Fruit fly (Drosophila melanogaster) whole organism, embryonic: ENCODE data around the gene CG4953.
A peak's percentile ranks its signal among the peaks of the same experiment; 100 is the strongest.

ENCODE experiments used
- Adf1 ChIP-seq: fragments of 200-800 bp; sonication (Bioruptor generic); IDR thresholded peaks from 2 replicates; pipeline ENCODE4 v1.3.6; 2022; ENCODE audit warnings: missing biosample characterization, missing genetic modification characterization
- Atf6 ChIP-seq: fragments of 200-800 bp; sonication (Bioruptor generic); IDR thresholded peaks from 2 replicates; pipeline ENCODE4 v1.3.6; 2022; ENCODE audit warnings: missing biosample characterization, missing genetic modification characterization
- CG1024 ChIP-seq: fragments of 200-800 bp; sonication (Bioruptor generic); IDR thresholded peaks from 2 replicates; pipeline ENCODE4 v1.3.6; 2022; ENCODE audit warnings: missing biosample characterization, missing genetic modification characterization
- CG10274 ChIP-seq: fragments of 200-800 bp; sonication (Bioruptor generic); optimal IDR thresholded peaks from 3 replicates; lab custom pipeline; 2017; ENCODE audit warnings: missing biosample characterization, mild to moderate bottlenecking, missing genetic modification characterization
- CG10462 ChIP-seq: fragments of 200-800 bp; sonication (Bioruptor generic); optimal IDR thresholded peaks from 2 replicates; lab custom pipeline; 2016; ENCODE audit warnings: missing biosample characterization, missing genetic modification characterization
- CG11093 ChIP-seq: fragments of 200-800 bp; sonication (Bioruptor generic); IDR thresholded peaks from 3 replicates; pipeline ENCODE4 v1.3.6; 2022; ENCODE audit warnings: missing biosample characterization, missing genetic modification characterization
- CG11504 ChIP-seq: fragments of 200-800 bp; sonication (Bioruptor generic); optimal IDR thresholded peaks from 3 replicates; lab custom pipeline; 2019; ENCODE audit warnings: missing biosample characterization, mild to moderate bottlenecking, missing genetic modification characterization, moderate library complexity
- CG12236 ChIP-seq: fragments of 200-800 bp; sonication (Bioruptor generic); optimal IDR thresholded peaks from 2 replicates; lab custom pipeline; 2016; ENCODE audit warnings: missing biosample characterization, missing genetic modification characterization
- CG12391 ChIP-seq: fragments of 200-800 bp; sonication (Bioruptor generic); optimal IDR thresholded peaks from 3 replicates; lab custom pipeline; 2018; ENCODE audit warnings: missing biosample characterization, mild to moderate bottlenecking, missing genetic modification characterization, moderate library complexity
- CG14050 ChIP-seq: fragments of 200-800 bp; sonication (Bioruptor generic); IDR thresholded peaks from 3 replicates; pipeline ENCODE4 v1.3.6; 2022; ENCODE audit warnings: missing biosample characterization, missing genetic modification characterization
- CG16863 ChIP-seq: fragments of 200-800 bp; sonication (Bioruptor generic); optimal IDR thresholded peaks from 3 replicates; lab custom pipeline; 2016; ENCODE audit warnings: missing biosample characterization, missing genetic modification characterization
- CG17359 ChIP-seq: fragments of 200-800 bp; sonication (Bioruptor generic); optimal IDR thresholded peaks from 3 replicates; lab custom pipeline; 2018; ENCODE audit warnings: missing biosample characterization, mild to moderate bottlenecking, missing genetic modification characterization, moderate library complexity
- CG18011 ChIP-seq: fragments of 200-800 bp; sonication (Bioruptor generic); optimal IDR thresholded peaks from 2 replicates; lab custom pipeline; 2017; ENCODE audit warnings: missing biosample characterization, missing genetic modification characterization, mild to moderate bottlenecking, moderate library complexity, missing genotype
- CG2116 ChIP-seq: fragments of 200-800 bp; sonication (Bioruptor generic); optimal IDR thresholded peaks from 3 replicates; lab custom pipeline; 2018; ENCODE audit warnings: missing biosample characterization, mild to moderate bottlenecking, missing genetic modification characterization
- CG3065 ChIP-seq: fragments of 200-800 bp; sonication (Bioruptor generic); optimal IDR thresholded peaks from 2 replicates; lab custom pipeline; 2016; ENCODE audit warnings: missing biosample characterization, missing genetic modification characterization
- CG34422 ChIP-seq: fragments of 200-800 bp; sonication (Bioruptor generic); IDR thresholded peaks from 3 replicates; pipeline ENCODE4 v1.3.6; 2022; ENCODE audit warnings: missing biosample characterization, missing genetic modification characterization
- CG4820 ChIP-seq: fragments of 200-800 bp; sonication (Bioruptor generic); optimal IDR thresholded peaks from 3 replicates; lab custom pipeline; 2016; ENCODE audit warnings: missing biosample characterization, missing genetic modification characterization
- CG5953 ChIP-seq: fragments of 200-800 bp; sonication (Bioruptor generic); IDR thresholded peaks from 2 replicates; pipeline ENCODE4 v1.3.6; 2022; ENCODE audit warnings: missing biosample characterization, missing genetic modification characterization
- CG6813 ChIP-seq: fragments of 200-800 bp; sonication (Bioruptor generic); optimal IDR thresholded peaks from 2 replicates; lab custom pipeline; 2017; ENCODE audit warnings: missing biosample characterization, missing genetic modification characterization, mild to moderate bottlenecking, moderate library complexity, missing genetic modification reagents
- CG8359 ChIP-seq: fragments of 200-800 bp; sonication (Bioruptor generic); optimal IDR thresholded peaks from 2 replicates; lab custom pipeline; 2017; ENCODE audit warnings: missing biosample characterization, mild to moderate bottlenecking, missing genetic modification characterization, borderline replicate concordance
- CG8765 ChIP-seq: fragments of 200-800 bp; sonication (Bioruptor generic); IDR thresholded peaks from 2 replicates; pipeline ENCODE4 v1.3.6; 2022; ENCODE audit warnings: missing biosample characterization, missing genetic modification characterization
- CG9727 ChIP-seq: fragments of 200-800 bp; sonication (Bioruptor generic); optimal IDR thresholded peaks from 3 replicates; lab custom pipeline; 2017; ENCODE audit warnings: missing biosample characterization, mild to moderate bottlenecking, missing genetic modification characterization
- CG9932 ChIP-seq: fragments of 200-800 bp; sonication (Bioruptor generic); IDR thresholded peaks from 2 replicates; pipeline ENCODE4 v1.3.6; 2022; ENCODE audit warnings: missing biosample characterization, missing genetic modification characterization
- D ChIP-seq, 2 experiments: fragments of 200-800 bp in 1 of 2; fragments of >200 bp in 1 of 2; sonication (Bioruptor generic) in 1 of 2; optimal IDR thresholded peaks; 2 replicates in 1 of 2; 3 replicates in 1 of 2; lab custom pipeline; 2017; ENCODE audit warnings: mild to moderate bottlenecking in 1 of 2, missing biosample characterization in 1 of 2, missing genetic modification characterization in 1 of 2, missing genetic modification reagents in 1 of 2
- Dip3 ChIP-seq: fragments of 200-800 bp; sonication (Bioruptor generic); optimal IDR thresholded peaks from 3 replicates; lab custom pipeline; 2016; ENCODE audit warnings: missing biosample characterization, missing genetic modification characterization
- Ets97D ChIP-seq: fragments of 200-800 bp; sonication (Bioruptor generic); optimal IDR thresholded peaks from 3 replicates; lab custom pipeline; 2016; ENCODE audit warnings: missing biosample characterization, missing genetic modification characterization
- Kr ChIP-seq: fragments of 200-800 bp; sonication (Bioruptor generic); optimal IDR thresholded peaks from 2 replicates; lab custom pipeline; 2017; ENCODE audit warnings: missing biosample characterization, mild to moderate bottlenecking, missing genetic modification characterization
- Myb ChIP-seq: fragments of 200-800 bp; sonication (Bioruptor generic); optimal IDR thresholded peaks from 2 replicates; lab custom pipeline; 2016; ENCODE audit warnings: missing biosample characterization, missing genetic modification characterization
- NK7.1 ChIP-seq: fragments of 200-800 bp; sonication (Bioruptor generic); optimal IDR thresholded peaks from 3 replicates; lab custom pipeline; 2016; ENCODE audit warnings: missing biosample characterization, missing genetic modification characterization
- Nf-YA ChIP-seq: fragments of 200-800 bp; sonication (Bioruptor generic); IDR thresholded peaks from 2 replicates; pipeline ENCODE4 v1.3.6; 2022; ENCODE audit warnings: missing biosample characterization, missing genetic modification characterization
- Scr ChIP-seq: fragments of 200-800 bp; sonication (Bioruptor generic); IDR thresholded peaks from 2 replicates; pipeline ENCODE4 v1.3.6; 2022; ENCODE audit warnings: missing biosample characterization, missing genetic modification characterization; ENCODE audit not compliant: partially characterized antibody
- Six4 ChIP-seq: fragments of 200-800 bp; sonication (Bioruptor generic); optimal IDR thresholded peaks from 2 replicates; lab custom pipeline; 2016; ENCODE audit warnings: missing biosample characterization, missing genetic modification characterization
- Taf1 ChIP-seq: fragments of 200-800 bp; sonication (Bioruptor generic); IDR thresholded peaks from 2 replicates; pipeline ENCODE4 v1.3.6; 2022; ENCODE audit warnings: missing biosample characterization, missing genetic modification characterization
- bsh ChIP-seq, 2 experiments: fragments of 200-800 bp; sonication (Bioruptor generic); optimal IDR thresholded peaks; 2 replicates each; lab custom pipeline; 2017 to 2018; ENCODE audit warnings: mild to moderate bottlenecking in 2 of 2, missing biosample characterization in 2 of 2, missing genetic modification characterization in 2 of 2, moderate library complexity in 1 of 2
- fd96Cb ChIP-seq: fragments of 200-800 bp; sonication (Bioruptor generic); optimal IDR thresholded peaks from 2 replicates; lab custom pipeline; 2018; ENCODE audit warnings: missing biosample characterization, mild to moderate bottlenecking, missing genetic modification characterization, moderate library complexity
- ftz-f1 ChIP-seq: fragments of 200-800 bp; sonication (Bioruptor generic); optimal IDR thresholded peaks from 2 replicates; lab custom pipeline; 2016; ENCODE audit warnings: missing biosample characterization, missing genetic modification characterization
- fu2 ChIP-seq: fragments of 200-800 bp; sonication (Bioruptor generic); optimal IDR thresholded peaks from 2 replicates; lab custom pipeline; 2016; ENCODE audit warnings: missing biosample characterization, missing genetic modification characterization
- gro ChIP-seq: fragments of 200-800 bp; sonication (Bioruptor generic); optimal IDR thresholded peaks from 2 replicates; lab custom pipeline; 2016; ENCODE audit warnings: missing biosample characterization, missing genetic modification characterization
- gsb ChIP-seq: fragments of 200-800 bp; sonication (Bioruptor generic); IDR thresholded peaks from 2 replicates; pipeline ENCODE4 v1.3.6; 2022; ENCODE audit warnings: missing biosample characterization, missing genetic modification characterization
- lmd ChIP-seq: fragments of 200-800 bp; sonication (Bioruptor generic); IDR thresholded peaks from 2 replicates; pipeline ENCODE4 v1.3.6; 2022; ENCODE audit warnings: missing biosample characterization, missing genetic modification characterization
- luna ChIP-seq: fragments of 200-800 bp; sonication (Bioruptor generic); optimal IDR thresholded peaks from 2 replicates; lab custom pipeline; 2016; ENCODE audit warnings: missing biosample characterization, missing genetic modification characterization
- mam ChIP-seq: fragments of 200-800 bp; sonication (Bioruptor generic); optimal IDR thresholded peaks from 3 replicates; lab custom pipeline; 2016; ENCODE audit warnings: missing biosample characterization, missing genetic modification characterization
- nerfin-2 ChIP-seq: fragments of 200-800 bp; sonication (Bioruptor generic); IDR thresholded peaks from 2 replicates; pipeline ENCODE4 v1.3.6; 2022; ENCODE audit warnings: missing biosample characterization, missing genetic modification characterization; ENCODE audit not compliant: partially characterized antibody
- pfk ChIP-seq: fragments of 200-800 bp; sonication (Bioruptor generic); optimal IDR thresholded peaks from 2 replicates; lab custom pipeline; 2018; ENCODE audit warnings: missing biosample characterization, mild to moderate bottlenecking, missing genetic modification characterization, moderate library complexity
- salm ChIP-seq: fragments of 200-800 bp; sonication (Bioruptor generic); optimal IDR thresholded peaks from 2 replicates; lab custom pipeline; 2018; ENCODE audit warnings: missing biosample characterization, mild to moderate bottlenecking, missing genetic modification characterization
- sqz ChIP-seq: fragments of 200-800 bp; sonication (Bioruptor generic); optimal IDR thresholded peaks from 3 replicates; lab custom pipeline; 2018; ENCODE audit warnings: missing biosample characterization, mild to moderate bottlenecking, missing genetic modification characterization
- ssp ChIP-seq: fragments of 200-800 bp; sonication (Bioruptor generic); IDR thresholded peaks from 2 replicates; pipeline ENCODE4 v1.3.6; 2022; ENCODE audit warnings: missing biosample characterization, missing genetic modification characterization
- stwl ChIP-seq: fragments of 200-800 bp; sonication (Bioruptor generic); optimal IDR thresholded peaks from 3 replicates; lab custom pipeline; 2018; ENCODE audit warnings: missing biosample characterization, mild to moderate bottlenecking, missing genetic modification characterization, moderate library complexity
- ttk ChIP-seq: fragments of 200-800 bp; sonication (Bioruptor generic); IDR thresholded peaks from 2 replicates; pipeline ENCODE4 v2.1.2; 2022; ENCODE audit warnings: missing biosample characterization, missing genetic modification characterization
- wor ChIP-seq: fragments of 200-800 bp; sonication (Bioruptor generic); IDR thresholded peaks from 2 replicates; pipeline ENCODE4 v1.3.6; 2022; ENCODE audit warnings: missing biosample characterization, missing genetic modification characterization
- yki ChIP-seq: fragments of >200 bp; optimal IDR thresholded peaks from 3 replicates; lab custom pipeline; 2018
- zfh1 ChIP-seq: fragments of 200-800 bp; sonication (Bioruptor generic); IDR thresholded peaks from 3 replicates; pipeline ENCODE4 v1.3.6; 2022; ENCODE audit warnings: missing biosample characterization, missing genetic modification characterization

Gene CG4953

DNA sequence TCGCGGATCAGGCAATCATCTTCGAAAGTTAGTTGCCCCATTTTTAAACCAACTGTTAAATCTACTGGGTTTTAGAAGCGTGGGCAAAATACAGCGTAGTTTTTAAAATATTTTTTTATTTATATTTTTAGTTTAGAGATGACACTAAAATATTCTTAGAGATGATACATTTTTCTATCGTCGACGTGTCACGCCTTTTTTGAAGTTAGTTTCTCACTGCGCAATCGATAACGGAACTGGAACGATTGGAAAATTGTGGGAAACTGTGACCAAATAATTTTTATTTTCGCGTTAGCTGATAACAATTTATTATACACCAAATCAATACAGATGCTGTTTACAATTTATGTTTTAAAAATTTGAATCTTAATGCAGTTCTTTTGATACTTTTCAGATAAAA lies 12.2 kb downstream of the CG4953 start, which contains the start of gene Utx (continued):
- TF ChIP-seq CG1024 (GFP tag; lab: Robert Waterston, UW) (peak; percentile 81), CG12236 (no peak), Dip3 (GFP tag; lab: Kevin White, UChicago) (no peak), stwl (tag; lab: Kevin White, UChicago) (no peak), Atf6 (GFP tag; lab: Robert Waterston, UW) (no peak), Nf-YA (GFP tag; lab: Robert Waterston, UW) (no peak), CG3065 (GFP tag; lab: Kevin White, UChicago) (no peak), CG8765 (GFP tag; lab: Robert Waterston, UW) (no peak), fu2 (GFP tag; lab: Kevin White, UChicago) (no peak), ssp (peak; percentile 94), mam (GFP tag; lab: Kevin White, UChicago) (peak; percentile 4), NK7.1 (GFP tag; lab: Kevin White, UChicago) (no peak), gsb (GFP tag; lab: Robert Waterston, UW) (no peak), CG4820 (GFP tag; lab: Kevin White, UChicago) (no peak), CG14050 (GFP tag; lab: Robert Waterston, UW) (no peak), ttk (GFP tag; lab: Robert Waterston, UW) (no peak), Scr (peak; percentile 80), gro (GFP tag; lab: Kevin White, UChicago) (peak; percentile 61), CG9932 (GFP tag; lab: Robert Waterston, UW) (no peak; the same call in 1 of the 2 replicates), pfk (GFP tag; lab: Kevin White, UChicago) (peak; percentile 93), Taf1 (no peak), D (optimal IDR thresholded peaks at IDR 0.05; lab: Kevin White, UChicago) (no peak), D (GFP tag; optimal IDR thresholded peaks at IDR 0.05; lab: Kevin White, UChicago) (no peak), CG12391 (tag; lab: Kevin White, UChicago) (no peak), Adf1 (GFP tag; lab: Robert Waterston, UW) (no peak), CG18011 (no peak), lmd (GFP tag; lab: Robert Waterston, UW) (no peak), bsh (GFP tag; optimal IDR thresholded peaks at IDR 0.05; lab: Kevin White, UChicago) (no peak), salm (tag; lab: Kevin White, UChicago) (no peak), luna (GFP tag; lab: Kevin White, UChicago) (no peak), ftz-f1 (GFP tag; lab: Kevin White, UChicago) (no peak), CG34422 (GFP tag; lab: Robert Waterston, UW) (no peak), yki (lab: Kevin White, UChicago) (no peak), Six4 (GFP tag; lab: Kevin White, UChicago) (no peak), CG16863 (no peak), wor (GFP tag; lab: Robert Waterston, UW) (no peak), CG10274 (GFP tag; lab: Kevin White, UChicago) (no peak), Kr (GFP tag; lab: Kevin White, UChicago) (no peak), CG11093 (GFP tag; lab: Robert Waterston, UW) (no peak), CG17359 (tag; lab: Kevin White, UChicago) (no peak), Ets97D (GFP tag; lab: Kevin White, UChicago) (peak; percentile 50), fd96Cb (tag; lab: Kevin White, UChicago) (no peak), CG8359 (GFP tag; lab: Kevin White, UChicago) (no peak), CG11504 (no peak), Myb (GFP tag; lab: Kevin White, UChicago) (peak; percentile 71), CG2116 (GFP tag; lab: Kevin White, UChicago) (peak; percentile 49), CG5953 (GFP tag; lab: Robert Waterston, UW) (no peak), zfh1 (GFP tag; lab: Robert Waterston, UW) (no peak), CG10462 (no peak), CG6813 (GFP tag; lab: Kevin White, UChicago) (no peak), CG9727 (GFP tag; lab: Kevin White, UChicago) (no peak), nerfin-2 (peak; percentile 48; the same call in 1 of the 2 replicates), sqz (GFP tag; lab: Kevin White, UChicago) (no peak)
